Fruit fly (Drosophila melanogaster): ENCODE results near the gene CG4520.
A peak's percentile ranks its signal among the peaks of the same experiment; 100 is the strongest.

CG4520 gene

dm6 chr3R:15793372-15793802 is 48.9 kb downstream of the CG4520 start, which contains the start of gene nsl1 (continued):
- TF ChIP-seq CG15601 (tag; optimal IDR thresholded peaks at IDR 0.05), result peak; percentile 22
- TF ChIP-seq CG17829 (tag; optimal IDR thresholded peaks at IDR 0.05), result peak; percentile 76
- peak; percentile 31 for TF ChIP-seq twi (tag; optimal IDR thresholded peaks at IDR 0.05)
- TF ChIP-seq chn (GFP tag; optimal IDR thresholded peaks at IDR 0.05), result peak; percentile 77
- peak; percentile 47 for TF ChIP-seq CTCF (GFP tag; optimal IDR thresholded peaks at IDR 0.05)
- peak; percentile 19 for TF ChIP-seq CG18011 (GFP tag; optimal IDR thresholded peaks at IDR 0.05)
- peak; percentile 16 for TF ChIP-seq CG3065 (GFP tag; optimal IDR thresholded peaks at IDR 0.05)
- TF ChIP-seq CG2712 (tag; optimal IDR thresholded peaks at IDR 0.05), result peak; percentile 74
- TF ChIP-seq CG17568 (GFP tag; optimal IDR thresholded peaks at IDR 0.05), result no peak
- TF ChIP-seq CG10654 (GFP tag; optimal IDR thresholded peaks at IDR 0.05), result peak; percentile 19
- TF ChIP-seq Myb (GFP tag; optimal IDR thresholded peaks at IDR 0.05), result no peak
- no peak for TF ChIP-seq otp (GFP tag; IDR thresholded peaks at IDR 0.05)
- no peak for TF ChIP-seq wek (GFP tag; optimal IDR thresholded peaks at IDR 0.05)
- no peak for TF ChIP-seq CG30431 (GFP tag; optimal IDR thresholded peaks at IDR 0.05)
- peak; percentile 7 for TF ChIP-seq slou (GFP tag; optimal IDR thresholded peaks at IDR 0.05)
- TF ChIP-seq bab2 (GFP tag; optimal IDR thresholded peaks at IDR 0.05), result peak; percentile 48
- peak; percentile 28 for TF ChIP-seq Nf-YB (GFP tag; optimal IDR thresholded peaks at IDR 0.05)
- peak; percentile 69; the same call in 1 of the 2 replicates for TF ChIP-seq vvl (GFP tag; IDR thresholded peaks at IDR 0.05)
- no peak for TF ChIP-seq Trl (optimal IDR thresholded peaks at IDR 0.05)
- no peak for TF ChIP-seq Trl (GFP tag; optimal IDR thresholded peaks at IDR 0.05)
- no peak for TF ChIP-seq CG18619 (GFP tag; optimal IDR thresholded peaks at IDR 0.05)
- TF ChIP-seq Atf3 (GFP tag; optimal IDR thresholded peaks at IDR 0.05), result no peak
- TF ChIP-seq CG12769 (tag; optimal IDR thresholded peaks at IDR 0.05), result no peak
- TF ChIP-seq Kr (GFP tag; optimal IDR thresholded peaks at IDR 0.05), result no peak
- no peak for TF ChIP-seq Bteb2 (GFP tag; optimal IDR thresholded peaks at IDR 0.05)
- peak; percentile 93 for TF ChIP-seq pzg (GFP tag; optimal IDR thresholded peaks at IDR 0.05)
- peak; percentile 64 for TF ChIP-seq CG9437 (GFP tag; optimal IDR thresholded peaks at IDR 0.05)
- TF ChIP-seq Fer1 (GFP tag; optimal IDR thresholded peaks at IDR 0.05), result peak; percentile 39
- peak; percentile 23 for TF ChIP-seq MESR4 (GFP tag; optimal IDR thresholded peaks at IDR 0.05)
- peak; percentile 98 for TF ChIP-seq Scr (GFP tag; IDR thresholded peaks at IDR 0.05; ENCODE audit: partially characterized antibody)
- TF ChIP-seq pum (GFP tag; optimal IDR thresholded peaks at IDR 0.05), result no peak
- peak in 1 of 2 experiments; percentile 17 for TF ChIP-seq insv (GFP tag; optimal IDR thresholded peaks at IDR 0.05)
- TF ChIP-seq CG11560 (tag; IDR thresholded peaks at IDR 0.05), result peak; percentile 97
- TF ChIP-seq ftz-f1 (GFP tag; optimal IDR thresholded peaks at IDR 0.05), result peak; percentile 44
- peak; percentile 81 for TF ChIP-seq Adf1 (GFP tag; IDR thresholded peaks at IDR 0.05)
- peak; percentile 74 for TF ChIP-seq sens (GFP tag)
- peak; percentile 94 for TF ChIP-seq CG42726 (GFP tag; IDR thresholded peaks at IDR 0.05; ENCODE audit: partially characterized antibody)
- TF ChIP-seq tx (GFP tag; optimal IDR thresholded peaks at IDR 0.05), result no peak
- TF ChIP-seq Hr3 (GFP tag; optimal IDR thresholded peaks at IDR 0.05), result peak; percentile 20
- peak; percentile 66 for TF ChIP-seq Ets97D (GFP tag; optimal IDR thresholded peaks at IDR 0.05)
- no peak for TF ChIP-seq Asciz (GFP tag; optimal IDR thresholded peaks at IDR 0.05)
- TF ChIP-seq CG15073 (GFP tag; optimal IDR thresholded peaks at IDR 0.05), result no peak
- peak; percentile 22 for TF ChIP-seq Dad (GFP tag; optimal IDR thresholded peaks at IDR 0.05)
- no peak for TF ChIP-seq Usf (GFP tag; optimal IDR thresholded peaks at IDR 0.05)
- peak; percentile 97 for TF ChIP-seq amos (GFP tag; IDR thresholded peaks at IDR 0.05; ENCODE audit: partially characterized antibody)
- TF ChIP-seq CG12659 (GFP tag; optimal IDR thresholded peaks at IDR 0.05), result peak; percentile 87
- TF ChIP-seq CG11456 (GFP tag; IDR thresholded peaks at IDR 0.05), result peak; percentile 32; the same call in 1 of the 3 replicates
- no peak for TF ChIP-seq Mrtf (GFP tag; IDR thresholded peaks at IDR 0.05)
- 0 out of 2 replicates have a peak, but pooled peaks have one; percentile 11 for TF ChIP-seq CG14667 (GFP tag; IDR thresholded peaks at IDR 0.05)
- TF ChIP-seq ranshi (GFP tag; IDR thresholded peaks at IDR 0.05), result no peak
- peak; percentile 56; the same call in 1 of the 2 replicates for TF ChIP-seq MBD-R2 (GFP tag; IDR thresholded peaks at IDR 0.05)
- peak; percentile 93 for TF ChIP-seq ato (GFP tag; IDR thresholded peaks at IDR 0.05; ENCODE audit: partially characterized antibody)

Data from whole organism, embryonic.